Fruit fly (Drosophila melanogaster) whole organism, embryonic: Measurements from ENCODE around the gene CG31717.

Experiments used
- Asciz ChIP-seq: fragments of 200-800 bp; sonication (Bioruptor generic); optimal IDR thresholded peaks from 2 replicates; lab custom pipeline; 2017; ENCODE audit warnings: missing biosample characterization, mild to moderate bottlenecking, missing genetic modification characterization, missing genetic modification reagents
- Atf6 ChIP-seq: fragments of 200-800 bp; sonication (Bioruptor generic); IDR thresholded peaks from 2 replicates; pipeline ENCODE4 v1.3.6; 2022; ENCODE audit warnings: missing biosample characterization, missing genetic modification characterization
- BEAF-32 ChIP-seq: fragments of 200-800 bp; sonication (Bioruptor generic); optimal IDR thresholded peaks from 3 replicates; lab custom pipeline; 2017; ENCODE audit warnings: missing biosample characterization, missing genetic modification characterization, mild to moderate bottlenecking, moderate library complexity, missing genetic modification reagents
- Bgb ChIP-seq: fragments of 200-800 bp; sonication (Bioruptor generic); IDR thresholded peaks from 2 replicates; pipeline ENCODE4 v1.3.6; 2022; ENCODE audit warnings: missing biosample characterization, missing genetic modification characterization; ENCODE audit not compliant: partially characterized antibody
- CG10267 ChIP-seq: fragments of 200-800 bp; sonication (Bioruptor generic); optimal IDR thresholded peaks from 2 replicates; lab custom pipeline; 2018; ENCODE audit warnings: missing biosample characterization, mild to moderate bottlenecking, missing genetic modification characterization, moderate library complexity
- CG10366 ChIP-seq: fragments of 200-800 bp; sonication (Bioruptor generic); IDR thresholded peaks from 2 replicates; pipeline ENCODE4 v1.3.6; 2022; ENCODE audit warnings: missing biosample characterization, missing genetic modification characterization
- CG11504 ChIP-seq: fragments of 200-800 bp; sonication (Bioruptor generic); optimal IDR thresholded peaks from 3 replicates; lab custom pipeline; 2019; ENCODE audit warnings: missing biosample characterization, mild to moderate bottlenecking, missing genetic modification characterization, moderate library complexity
- CG12071 ChIP-seq: fragments of 200-800 bp; sonication (Bioruptor generic); optimal IDR thresholded peaks from 3 replicates; lab custom pipeline; 2018; ENCODE audit warnings: missing biosample characterization, mild to moderate bottlenecking, missing genetic modification characterization
- CG13287 ChIP-seq: fragments of 200-800 bp; sonication (Bioruptor generic); IDR thresholded peaks from 2 replicates; pipeline ENCODE4 v1.3.6; 2022; ENCODE audit warnings: missing biosample characterization, missing genetic modification characterization; ENCODE audit not compliant: partially characterized antibody
- CG15269 ChIP-seq: fragments of 200-800 bp; sonication (Bioruptor generic); optimal IDR thresholded peaks from 2 replicates; lab custom pipeline; 2018; ENCODE audit warnings: missing biosample characterization, mild to moderate bottlenecking, missing genetic modification characterization, moderate library complexity
- CG18262 ChIP-seq: fragments of 200-800 bp; optimal IDR thresholded peaks from 3 replicates; lab custom pipeline; 2019; ENCODE audit warnings: missing biosample characterization, mild to moderate bottlenecking, missing genetic modification characterization, moderate library complexity
- CG18476 ChIP-seq: fragments of 200-800 bp; sonication (Bioruptor generic); optimal IDR thresholded peaks from 2 replicates; lab custom pipeline; 2016; ENCODE audit warnings: missing biosample characterization, mild to moderate bottlenecking, missing genetic modification characterization
- CG2116 ChIP-seq: fragments of 200-800 bp; sonication (Bioruptor generic); optimal IDR thresholded peaks from 3 replicates; lab custom pipeline; 2018; ENCODE audit warnings: missing biosample characterization, mild to moderate bottlenecking, missing genetic modification characterization
- CG3407 ChIP-seq: fragments of 200-800 bp; sonication (Bioruptor generic); optimal IDR thresholded peaks from 2 replicates; lab custom pipeline; 2018; ENCODE audit warnings: missing biosample characterization, mild to moderate bottlenecking, missing genetic modification characterization
- CG4730 ChIP-seq: fragments of 200-800 bp; sonication (Bioruptor generic); IDR thresholded peaks from 2 replicates; pipeline ENCODE4 v1.3.6; 2022; ENCODE audit warnings: missing biosample characterization, missing genetic modification characterization
- CG6272 ChIP-seq: fragments of 200-800 bp; sonication (Bioruptor generic); IDR thresholded peaks from 2 replicates; pipeline ENCODE4 v1.3.6; 2022; ENCODE audit warnings: missing biosample characterization, missing genetic modification characterization
- CG7839 ChIP-seq: fragments of 200-800 bp; sonication (Bioruptor generic); optimal IDR thresholded peaks from 3 replicates; lab custom pipeline; 2018; ENCODE audit warnings: missing biosample characterization, mild to moderate bottlenecking, missing genetic modification characterization, moderate library complexity
- CG9215 ChIP-seq: fragments of 200-800 bp; sonication (Bioruptor generic); IDR thresholded peaks from 2 replicates; pipeline ENCODE4 v1.3.6; 2022; ENCODE audit warnings: missing biosample characterization, missing genetic modification characterization
- CG9727 ChIP-seq: fragments of 200-800 bp; sonication (Bioruptor generic); optimal IDR thresholded peaks from 3 replicates; lab custom pipeline; 2017; ENCODE audit warnings: missing biosample characterization, mild to moderate bottlenecking, missing genetic modification characterization
- Dek ChIP-seq: fragments of 200-800 bp; sonication (Bioruptor generic); optimal IDR thresholded peaks from 3 replicates; lab custom pipeline; 2019; ENCODE audit warnings: missing biosample characterization, mild to moderate bottlenecking, missing genetic modification characterization, moderate library complexity
- Hey ChIP-seq: fragments of 200-800 bp; sonication (Bioruptor generic); optimal IDR thresholded peaks from 3 replicates; lab custom pipeline; 2018; ENCODE audit warnings: missing biosample characterization, mild to moderate bottlenecking, missing genetic modification characterization
- Hmx ChIP-seq: fragments of 200-800 bp; sonication (Bioruptor generic); optimal IDR thresholded peaks from 2 replicates; lab custom pipeline; 2016; ENCODE audit warnings: missing biosample characterization, missing genetic modification characterization
- NFAT ChIP-seq: fragments of 200-800 bp; sonication (Bioruptor generic); IDR thresholded peaks from 2 replicates; pipeline ENCODE4 v1.3.6; 2022; ENCODE audit warnings: missing biosample characterization, missing genetic modification characterization
- Oaz ChIP-seq: fragments of 200-800 bp; sonication (Bioruptor generic); IDR thresholded peaks from 2 replicates; pipeline ENCODE4 v1.3.6; 2022; ENCODE audit warnings: missing biosample characterization, missing genetic modification characterization
- Optix ChIP-seq: fragments of 200-800 bp; sonication (Bioruptor generic); IDR thresholded peaks from 3 replicates; pipeline ENCODE4 v1.3.6; 2022; ENCODE audit warnings: missing biosample characterization, missing genetic modification characterization
- Poxn ChIP-seq: fragments of 200-800 bp; sonication (Bioruptor generic); IDR thresholded peaks from 2 replicates; pipeline ENCODE4 v1.3.6; 2022; ENCODE audit warnings: missing biosample characterization, missing genetic modification characterization
- Ravus ChIP-seq: fragments of 200-800 bp; sonication (Bioruptor generic); IDR thresholded peaks from 2 replicates; pipeline ENCODE4 v1.3.6; 2022; ENCODE audit warnings: missing biosample characterization, missing genetic modification characterization
- ab ChIP-seq: fragments of 200-800 bp; sonication (Bioruptor generic); optimal IDR thresholded peaks from 2 replicates; lab custom pipeline; 2016; ENCODE audit warnings: missing biosample characterization, missing genetic modification characterization
- disco-r ChIP-seq: fragments of 200-800 bp; sonication (Bioruptor generic); optimal IDR thresholded peaks from 2 replicates; lab custom pipeline; 2016; ENCODE audit warnings: missing biosample characterization, missing genetic modification characterization
- fd102C ChIP-seq: fragments of 200-800 bp; sonication (Bioruptor generic); optimal IDR thresholded peaks from 2 replicates; lab custom pipeline; 2018; ENCODE audit warnings: missing biosample characterization, mild to moderate bottlenecking, missing genetic modification characterization, moderate library complexity
- fd64A ChIP-seq: fragments of 200-800 bp; sonication (Bioruptor generic); optimal IDR thresholded peaks from 3 replicates; lab custom pipeline; 2018; ENCODE audit warnings: missing biosample characterization, mild to moderate bottlenecking, missing genetic modification characterization
- hbn ChIP-seq: fragments of 200-800 bp; sonication (Bioruptor generic); IDR thresholded peaks from 2 replicates; pipeline ENCODE4 v1.3.6; 2022; ENCODE audit warnings: missing biosample characterization, missing genetic modification characterization; ENCODE audit not compliant: partially characterized antibody
- her ChIP-seq: fragments of 200-800 bp; sonication (Bioruptor generic); optimal IDR thresholded peaks from 2 replicates; lab custom pipeline; 2016; ENCODE audit warnings: missing biosample characterization, missing genetic modification characterization
- jumu ChIP-seq: fragments of 200-800 bp; sonication (Bioruptor generic); optimal IDR thresholded peaks from 3 replicates; lab custom pipeline; 2016; ENCODE audit warnings: missing biosample characterization, missing genetic modification characterization
- kah ChIP-seq: fragments of 200-800 bp; sonication (Bioruptor generic); optimal IDR thresholded peaks from 2 replicates; lab custom pipeline; 2018; ENCODE audit warnings: missing biosample characterization, mild to moderate bottlenecking, missing genetic modification characterization
- lab ChIP-seq: fragments of 200-800 bp; sonication (Bioruptor generic); optimal IDR thresholded peaks from 3 replicates; lab custom pipeline; 2017; ENCODE audit warnings: missing biosample characterization, missing genetic modification characterization, mild to moderate bottlenecking, moderate library complexity, missing genetic modification reagents
- mirr ChIP-seq: fragments of 200-800 bp; sonication (Bioruptor generic); optimal IDR thresholded peaks from 3 replicates; lab custom pipeline; 2018; ENCODE audit warnings: missing biosample characterization, mild to moderate bottlenecking, missing genetic modification characterization
- mld ChIP-seq: fragments of 200-800 bp; sonication (Bioruptor generic); IDR thresholded peaks from 3 replicates; pipeline ENCODE4 v1.3.6; 2022; ENCODE audit warnings: missing biosample characterization, missing genetic modification characterization; ENCODE audit not compliant: partially characterized antibody
- onecut ChIP-seq: fragments of 200-800 bp; sonication (Bioruptor generic); IDR thresholded peaks from 2 replicates; pipeline ENCODE4 v1.3.6; 2022; ENCODE audit warnings: missing biosample characterization, missing genetic modification characterization
- pho ChIP-seq: fragments of 200-800 bp; sonication (Bioruptor generic); optimal IDR thresholded peaks from 2 replicates; lab custom pipeline; 2016; ENCODE audit warnings: missing biosample characterization, missing genetic modification characterization
- pita ChIP-seq: fragments of 200-800 bp; sonication (Bioruptor generic); optimal IDR thresholded peaks from 2 replicates; lab custom pipeline; 2017; ENCODE audit warnings: missing biosample characterization, mild to moderate bottlenecking, missing genetic modification characterization
- prd ChIP-seq, 3 experiments: fragments of >200 bp in 2 of 3; fragments of 200-800 bp in 1 of 3; sonication (Bioruptor generic) in 1 of 3; optimal IDR thresholded peaks in 2 of 3; IDR thresholded peaks in 1 of 3; 2 replicates in 2 of 3; 3 replicates in 1 of 3; pipeline versions ENCODE4 v1.3.6 to Lab custom; 2017 to 2022; ENCODE audit warnings: missing biosample characterization in 1 of 3, missing genetic modification characterization in 1 of 3
- slbo ChIP-seq: fragments of 200-800 bp; sonication (Bioruptor generic); IDR thresholded peaks from 2 replicates; pipeline ENCODE4 v1.3.6; 2022; ENCODE audit warnings: missing biosample characterization, missing genetic modification characterization
- stwl ChIP-seq: fragments of 200-800 bp; sonication (Bioruptor generic); optimal IDR thresholded peaks from 3 replicates; lab custom pipeline; 2018; ENCODE audit warnings: missing biosample characterization, mild to moderate bottlenecking, missing genetic modification characterization, moderate library complexity
- tna ChIP-seq: fragments of 200-800 bp; sonication (Bioruptor generic); IDR thresholded peaks from 2 replicates; pipeline ENCODE4 v1.3.6; 2022; ENCODE audit warnings: missing biosample characterization, missing genetic modification characterization; ENCODE audit not compliant: partially characterized antibody
- trh ChIP-seq: fragments of 200-800 bp; sonication (Bioruptor generic); optimal IDR thresholded peaks from 2 replicates; lab custom pipeline; 2016; ENCODE audit warnings: missing biosample characterization, missing genetic modification characterization
- zen ChIP-seq: fragments of 200-800 bp; sonication (Bioruptor generic); optimal IDR thresholded peaks from 3 replicates; lab custom pipeline; 2018; ENCODE audit warnings: missing biosample characterization, mild to moderate bottlenecking, missing genetic modification characterization, moderate library complexity
- zen2 ChIP-seq: fragments of 200-800 bp; sonication (Bioruptor generic); IDR thresholded peaks from 3 replicates; pipeline ENCODE4 v1.3.6; 2022; ENCODE audit warnings: missing biosample characterization, missing genetic modification characterization; ENCODE audit not compliant: partially characterized antibody

Gene CG31717

dm6 chr2L:10260750-10261493 is 10.4 kb downstream of the CG31717 start, which contains the start of gene Pten (continued):
- TF ChIP-seq hbn, result peak; percentile 62
- TF ChIP-seq tna (GFP tag; lab: Robert Waterston, UW), result peak; percentile 88
- no peak for TF ChIP-seq her (GFP tag; lab: Kevin White, UChicago)
- peak; percentile 54 for TF ChIP-seq CG10366 (GFP tag; lab: Robert Waterston, UW)
- peak; percentile 88 for TF ChIP-seq BEAF-32 (GFP tag; lab: Kevin White, UChicago)
- TF ChIP-seq CG18262 (tag; lab: Kevin White, UChicago), result peak; percentile 84
- TF ChIP-seq Dek, result no peak
- TF ChIP-seq CG13287, result peak; percentile 84
- peak; percentile 70 for TF ChIP-seq Atf6 (GFP tag; lab: Robert Waterston, UW)
- peak; percentile 51 for TF ChIP-seq slbo (GFP tag; lab: Robert Waterston, UW)
- TF ChIP-seq pita (GFP tag; lab: Kevin White, UChicago), result no peak
- no peak for TF ChIP-seq prd (optimal IDR thresholded peaks at IDR 0.05; lab: Kevin White, UChicago)
- TF ChIP-seq prd (GFP tag; IDR thresholded peaks at IDR 0.05; lab: Robert Waterston, UW), result peak; percentile 70; the same call in 1 of the 3 replicates
- no peak for TF ChIP-seq CG3407 (GFP tag; lab: Kevin White, UChicago)
- no peak for TF ChIP-seq CG9215 (GFP tag; lab: Robert Waterston, UW)
- no peak for TF ChIP-seq CG7839 (tag; lab: Kevin White, UChicago)
- peak; percentile 68 for TF ChIP-seq CG18476 (GFP tag; lab: Kevin White, UChicago)
- TF ChIP-seq disco-r (GFP tag; lab: Kevin White, UChicago), result no peak
- TF ChIP-seq Poxn (GFP tag; lab: Robert Waterston, UW), result no peak
- TF ChIP-seq CG11504, result no peak
- peak; percentile 83 for TF ChIP-seq kah
- no peak for TF ChIP-seq Optix (GFP tag; lab: Robert Waterston, UW)
- no peak; the same call in 2 of the 3 replicates for TF ChIP-seq zen2 (GFP tag; lab: Robert Waterston, UW)
- TF ChIP-seq CG15269 (tag; lab: Kevin White, UChicago), result no peak
- peak; percentile 90 for TF ChIP-seq CG9727
- TF ChIP-seq mirr (GFP tag; lab: Kevin White, UChicago), result no peak
- TF ChIP-seq Ravus, result no peak; the same call in 1 of the 2 replicates
- peak; percentile 77 for TF ChIP-seq zen
- TF ChIP-seq CG2116 (GFP tag; lab: Kevin White, UChicago), result peak; percentile 77
- peak; percentile 80; the same call in 2 of the 3 replicates for TF ChIP-seq mld
- no peak; the same call in 1 of the 2 replicates for TF ChIP-seq onecut (GFP tag; lab: Robert Waterston, UW)
- no peak for TF ChIP-seq fd64A
- TF ChIP-seq Asciz (GFP tag; lab: Kevin White, UChicago), result no peak
- peak; percentile 64 for TF ChIP-seq jumu (GFP tag; lab: Kevin White, UChicago)
- no peak for TF ChIP-seq lab (GFP tag; lab: Kevin White, UChicago)
- TF ChIP-seq Bgb (GFP tag; lab: Robert Waterston, UW), result peak; percentile 91
- no peak for TF ChIP-seq CG12071 (GFP tag; lab: Kevin White, UChicago)
- no peak for TF ChIP-seq Oaz
- TF ChIP-seq CG6272, result no peak
- TF ChIP-seq pho (GFP tag; lab: Kevin White, UChicago), result peak; percentile 64
- TF ChIP-seq trh (GFP tag; lab: Kevin White, UChicago), result peak; percentile 16
- peak; percentile 44 for TF ChIP-seq fd102C
- TF ChIP-seq NFAT (GFP tag; lab: Robert Waterston, UW), result no peak
- TF ChIP-seq Hmx (GFP tag; lab: Kevin White, UChicago), result peak; percentile 41
- no peak for TF ChIP-seq CG4730
- no peak for TF ChIP-seq ab (GFP tag; lab: Kevin White, UChicago)
- peak; percentile 60 for TF ChIP-seq stwl (tag; lab: Kevin White, UChicago)
- TF ChIP-seq Hey (tag; lab: Kevin White, UChicago), result no peak
- TF ChIP-seq CG10267 (tag; lab: Kevin White, UChicago), result peak; percentile 76
